Worm (Caenorhabditis elegans): ENCODE data around the gene M05D6.8.

M05D6.8 gene

ce11 chrII:8516783-8517182, 45.7 kb upstream of the M05D6.8 start, which contains the start of gene rnh-2 (continued):
- no peak for TF ChIP-seq ces-1 (GFP tag; optimal IDR thresholded peaks at IDR 0.05)
- TF ChIP-seq lir-3 (tag; optimal IDR thresholded peaks at IDR 0.05) = no peak
- TF ChIP-seq fos-1 (tag; optimal IDR thresholded peaks at IDR 0.05) = no peak
- TF ChIP-seq snpc-4 (tag; optimal IDR thresholded peaks at IDR 0.05) = no peak
- TF ChIP-seq nhr-25 (tag; optimal IDR thresholded peaks at IDR 0.05; ENCODE audit: borderline replicate concordance, insufficient read depth) = no peak
- TF ChIP-seq dmd-9 (GFP tag; IDR thresholded peaks at IDR 0.05) = no peak
- no peak for TF ChIP-seq ZK546.5 (tag; optimal IDR thresholded peaks at IDR 0.05)
- TF ChIP-seq sdz-12 (GFP tag; optimal IDR thresholded peaks at IDR 0.05) = no peak
- no peak for TF ChIP-seq F26F4.8 (GFP tag; conservative IDR thresholded peaks at IDR 0.05)
- peak; percentile 97 for TF ChIP-seq mes-2 (tag; optimal IDR thresholded peaks at IDR 0.05; ENCODE audit: poor library complexity, severe bottlenecking)
- TF ChIP-seq nhr-111 (GFP tag; optimal IDR thresholded peaks at IDR 0.05) = no peak
- TF ChIP-seq Y5F2A.4 (GFP tag; optimal IDR thresholded peaks at IDR 0.05) = no peak
- TF ChIP-seq ceh-62 (tag; optimal IDR thresholded peaks at IDR 0.05) = no peak
- no peak for TF ChIP-seq gei-8 (GFP tag; optimal IDR thresholded peaks at IDR 0.05)
- TF ChIP-seq daf-12 (tag; optimal IDR thresholded peaks at IDR 0.05) = no peak
- TF ChIP-seq lsy-2 (tag; optimal IDR thresholded peaks at IDR 0.05) = peak in 1 of 2 experiments; percentile 92
- TF ChIP-seq daf-16 (GFP tag; optimal IDR thresholded peaks at IDR 0.05) = no peak
- TF ChIP-seq daf-16 (tag; optimal IDR thresholded peaks at IDR 0.05) = peak; percentile 50
- no peak for TF ChIP-seq ceh-28 (tag; optimal IDR thresholded peaks at IDR 0.05)
- TF ChIP-seq R02D3.7 (tag; optimal IDR thresholded peaks at IDR 0.05) = no peak
- peak in 1 of 2 experiments; percentile 18 for TF ChIP-seq mdl-1 (tag; optimal IDR thresholded peaks at IDR 0.05)

ce11 chrII:8515521-8515920, 44.5 kb upstream of the M05D6.8 start:
- TF ChIP-seq ceh-82 (tag; optimal IDR thresholded peaks at IDR 0.05) = no peak
- no peak for TF ChIP-seq hmg-1.1 (GFP tag; IDR thresholded peaks at IDR 0.05)
- no peak for TF ChIP-seq unc-130 (GFP tag; optimal IDR thresholded peaks at IDR 0.05)
- no peak for TF ChIP-seq lin-29 (GFP tag; IDR thresholded peaks at IDR 0.05)
- TF ChIP-seq daf-16 (GFP tag; optimal IDR thresholded peaks at IDR 0.05) = no peak
- TF ChIP-seq daf-16 (tag; optimal IDR thresholded peaks at IDR 0.05) = peak; percentile 78
- TF ChIP-seq egl-43 (GFP tag; IDR thresholded peaks at IDR 0.05) = no peak
- TF ChIP-seq aha-1 (tag) = no peak
- no peak for TF ChIP-seq lsy-2 (tag; optimal IDR thresholded peaks at IDR 0.05)
- peak; percentile 83 for TF ChIP-seq nhr-77 (tag; optimal IDR thresholded peaks at IDR 0.05)
- TF ChIP-seq nhr-25 (tag; optimal IDR thresholded peaks at IDR 0.05; ENCODE audit: borderline replicate concordance, insufficient read depth) = no peak
- no peak for TF ChIP-seq nhr-41 (GFP tag; IDR thresholded peaks at IDR 0.05)
- TF ChIP-seq dmd-6 (GFP tag; IDR thresholded peaks at IDR 0.05) = peak; percentile 55; the same call in 1 of the 2 replicates
- TF ChIP-seq nhr-76 (tag; optimal IDR thresholded peaks at IDR 0.05) = no peak
- no peak for TF ChIP-seq nhr-102 (tag; optimal IDR thresholded peaks at IDR 0.05)
- TF ChIP-seq daf-8 (GFP tag; IDR thresholded peaks at IDR 0.05) = no peak
- TF ChIP-seq ceh-44 (GFP tag; IDR thresholded peaks at IDR 0.05) = no peak
- no peak for TF ChIP-seq lim-7 (GFP tag; IDR thresholded peaks at IDR 0.05)
- 0 out of 2 replicates have a peak, but pooled peaks have one; percentile 30 for TF ChIP-seq tra-1 (GFP tag; IDR thresholded peaks at IDR 0.05)
- no peak for TF ChIP-seq unc-62 (GFP tag; optimal IDR thresholded peaks at IDR 0.05 in 1 of 2)
- TF ChIP-seq unc-62 (tag; optimal IDR thresholded peaks at IDR 0.05) = no peak
- no peak for TF ChIP-seq ctbp-1 (GFP tag; IDR thresholded peaks at IDR 0.05)
- TF ChIP-seq daf-12 (tag; optimal IDR thresholded peaks at IDR 0.05) = no peak
- no peak for TF ChIP-seq php-3 (GFP tag; IDR thresholded peaks at IDR 0.05)
- TF ChIP-seq ztf-7 (tag; optimal IDR thresholded peaks at IDR 0.05) = no peak
- TF ChIP-seq hlh-11 (tag; optimal IDR thresholded peaks at IDR 0.05) = peak; percentile 41
- TF ChIP-seq nhr-28 (tag; optimal IDR thresholded peaks at IDR 0.05) = peak; percentile 95
- no peak for TF ChIP-seq ztf-11 (tag; optimal IDR thresholded peaks at IDR 0.05)
- no peak for TF ChIP-seq spr-3 (GFP tag; optimal IDR thresholded peaks at IDR 0.05)
- no peak for TF ChIP-seq duxl-1 (tag; optimal IDR thresholded peaks at IDR 0.05; ENCODE audit: poor library complexity)
- no peak for TF ChIP-seq mes-2 (tag; optimal IDR thresholded peaks at IDR 0.05; ENCODE audit: poor library complexity, severe bottlenecking)
- TF ChIP-seq pqm-1 (tag; optimal IDR thresholded peaks at IDR 0.05) = peak; percentile 81
- TF ChIP-seq zag-1 (tag; optimal IDR thresholded peaks at IDR 0.05) = no peak

Measured in whole organism, L4 larva.